Worm (Caenorhabditis elegans) whole organism, late embryonic: Measurements from ENCODE around the gene ver-4.

Experiments
- C08G9.2 ChIP-seq: sonication (generic microtip); optimal IDR thresholded peaks from 2 replicates; lab custom pipeline; 2016; ENCODE audit warnings: mild to moderate bottlenecking, missing genetic modification characterization, moderate library complexity, missing compliant biosample characterization
- C38D4.7 ChIP-seq: fragments of 200-800 bp; sonication (Bioruptor generic); optimal IDR thresholded peaks from 2 replicates; lab custom pipeline; 2018; ENCODE audit warnings: mild to moderate bottlenecking, missing genetic modification characterization, moderate library complexity, missing compliant biosample characterization
- F13H6.1 ChIP-seq: sonication (generic microtip); optimal IDR thresholded peaks from 2 replicates; lab custom pipeline; 2016; ENCODE audit warnings: missing genetic modification characterization, missing compliant biosample characterization
- T23F11.4 ChIP-seq: fragments of 200-800 bp; sonication (Bioruptor generic); optimal IDR thresholded peaks from 2 replicates; lab custom pipeline; 2018; ENCODE audit warnings: mild to moderate bottlenecking, missing genetic modification characterization, missing compliant biosample characterization
- Y22D7AL.16 ChIP-seq: sonication (generic microtip); optimal IDR thresholded peaks from 2 replicates; lab custom pipeline; 2016; ENCODE audit warnings: missing genetic modification characterization, missing compliant biosample characterization
- ahr-1 ChIP-seq: sonication (generic microtip); optimal IDR thresholded peaks from 2 replicates; lab custom pipeline; 2016; ENCODE audit warnings: missing genetic modification characterization, missing compliant biosample characterization
- ama-1 ChIP-seq: fragments of 150-350 bp; optimal IDR thresholded peaks from 2 replicates; lab custom pipeline; 2014
- ceh-18 ChIP-seq: sonication (generic microtip); optimal IDR thresholded peaks from 2 replicates; lab custom pipeline; 2016; ENCODE audit warnings: missing genetic modification characterization, missing compliant biosample characterization
- ceh-19 ChIP-seq: fragments of 200-800 bp; sonication (Bioruptor generic); optimal IDR thresholded peaks from 2 replicates; lab custom pipeline; 2018; ENCODE audit warnings: mild to moderate bottlenecking, missing genetic modification characterization, missing compliant biosample characterization
- ceh-2 ChIP-seq: sonication (generic microtip); optimal IDR thresholded peaks from 2 replicates; lab custom pipeline; 2016; ENCODE audit warnings: missing genotype, missing genetic modification characterization, missing compliant biosample characterization
- ceh-22 ChIP-seq: sonication (generic microtip); optimal IDR thresholded peaks from 2 replicates; lab custom pipeline; 2017; ENCODE audit warnings: missing biosample characterization, missing genetic modification characterization
- ceh-31 ChIP-seq: sonication (generic microtip); optimal IDR thresholded peaks from 2 replicates; lab custom pipeline; 2016; ENCODE audit warnings: missing genetic modification characterization, missing compliant biosample characterization
- ceh-34 ChIP-seq: sonication (generic microtip); optimal IDR thresholded peaks from 2 replicates; lab custom pipeline; 2016; ENCODE audit warnings: mild to moderate bottlenecking, missing genetic modification characterization, missing compliant biosample characterization
- ceh-45 ChIP-seq: fragments of 200-800 bp; sonication (Bioruptor generic); IDR thresholded peaks from 2 replicates; pipeline ENCODE4 v1.3.6; 2022; ENCODE audit warnings: missing genetic modification reagents, missing genetic modification characterization, missing compliant biosample characterization
- ceh-48 ChIP-seq: sonication (generic microtip); optimal IDR thresholded peaks from 2 replicates; lab custom pipeline; 2016; ENCODE audit warnings: missing genetic modification characterization, inconsistent platforms, missing compliant biosample characterization
- ceh-6 ChIP-seq: fragments of 200-800 bp; sonication (Bioruptor generic); optimal IDR thresholded peaks from 2 replicates; lab custom pipeline; 2018; ENCODE audit warnings: mild to moderate bottlenecking, missing genetic modification characterization, missing compliant biosample characterization
- ceh-9 ChIP-seq: sonication (generic microtip); optimal IDR thresholded peaks from 2 replicates; lab custom pipeline; 2016; ENCODE audit warnings: mild to moderate bottlenecking, missing genetic modification characterization, inconsistent platforms, missing compliant biosample characterization
- che-1 ChIP-seq: sonication (generic microtip); optimal IDR thresholded peaks from 2 replicates; lab custom pipeline; 2016; ENCODE audit warnings: mild to moderate bottlenecking, missing genetic modification characterization, missing compliant biosample characterization
- dmd-4 ChIP-seq: sonication (generic microtip); optimal IDR thresholded peaks from 2 replicates; lab custom pipeline; 2016; ENCODE audit warnings: borderline replicate concordance, missing genetic modification characterization, missing compliant biosample characterization
- dve-1 ChIP-seq: sonication (generic microtip); optimal IDR thresholded peaks from 2 replicates; lab custom pipeline; 2017; ENCODE audit warnings: antibody characterized with exemption, mild to moderate bottlenecking, missing genetic modification characterization, missing compliant biosample characterization
- elt-2 ChIP-seq: sonication (generic microtip); optimal IDR thresholded peaks from 2 replicates; lab custom pipeline; 2016; ENCODE audit warnings: missing genetic modification reagents, missing genetic modification characterization, missing compliant biosample characterization
- ets-4 ChIP-seq: sonication (generic microtip); optimal IDR thresholded peaks from 2 replicates; lab custom pipeline; 2016; ENCODE audit warnings: missing genetic modification characterization, missing compliant biosample characterization
- eyg-1 ChIP-seq: sonication (generic microtip); optimal IDR thresholded peaks from 2 replicates; lab custom pipeline; 2016; ENCODE audit warnings: missing genotype, missing genetic modification characterization, missing compliant biosample characterization
- fkh-10 ChIP-seq: fragments of 150-350 bp; optimal IDR thresholded peaks from 2 replicates; lab custom pipeline; 2014; ENCODE audit warnings: missing biosample characterization, missing genetic modification reagents, missing genetic modification characterization
- hlh-13 ChIP-seq: fragments of 200-800 bp; sonication (Bioruptor generic); optimal IDR thresholded peaks from 2 replicates; lab custom pipeline; 2018; ENCODE audit warnings: mild to moderate bottlenecking, missing genetic modification characterization, missing compliant biosample characterization
- hlh-15 ChIP-seq: sonication (generic microtip); optimal IDR thresholded peaks from 2 replicates; lab custom pipeline; 2016; ENCODE audit warnings: missing genetic modification characterization, missing compliant biosample characterization
- hlh-30 ChIP-seq: sonication (generic microtip); optimal IDR thresholded peaks from 2 replicates; lab custom pipeline; 2017; ENCODE audit warnings: antibody characterized with exemption, missing genetic modification characterization, missing compliant biosample characterization; ENCODE audit not compliant: insufficient read depth
- hlh-8 ChIP-seq: sonication (generic microtip); optimal IDR thresholded peaks from 2 replicates; lab custom pipeline; 2016; ENCODE audit warnings: missing genotype, missing genetic modification characterization, missing compliant biosample characterization
- lim-6 ChIP-seq: sonication (generic microtip); optimal IDR thresholded peaks from 2 replicates; lab custom pipeline; 2016; ENCODE audit warnings: missing genetic modification characterization, missing compliant biosample characterization
- madf-2 ChIP-seq: sonication (generic microtip); optimal IDR thresholded peaks from 2 replicates; lab custom pipeline; 2017; ENCODE audit warnings: missing genetic modification characterization, missing compliant biosample characterization
- mec-3 ChIP-seq: sonication (generic microtip); optimal IDR thresholded peaks from 2 replicates; lab custom pipeline; 2016; ENCODE audit warnings: borderline replicate concordance, missing genetic modification characterization, missing compliant biosample characterization
- nfya-1 ChIP-seq: sonication (generic microtip); optimal IDR thresholded peaks from 2 replicates; lab custom pipeline; 2017; ENCODE audit warnings: missing genetic modification characterization, mild to moderate bottlenecking, missing compliant biosample characterization, antibody characterized with exemption, moderate library complexity
- nhr-11 ChIP-seq: fragments of 150-350 bp; optimal IDR thresholded peaks from 2 replicates; lab custom pipeline; 2014; ENCODE audit warnings: missing biosample characterization, missing genetic modification characterization
- nhr-232 ChIP-seq: sonication (generic microtip); optimal IDR thresholded peaks from 2 replicates; lab custom pipeline; 2016; ENCODE audit warnings: missing genetic modification characterization, missing compliant biosample characterization
- npax-4 ChIP-seq: sonication (generic microtip); optimal IDR thresholded peaks from 2 replicates; lab custom pipeline; 2016; ENCODE audit warnings: missing genetic modification characterization, missing compliant biosample characterization
- odd-2 ChIP-seq: sonication (generic microtip); optimal IDR thresholded peaks from 2 replicates; lab custom pipeline; 2017; ENCODE audit warnings: antibody characterized with exemption, mild to moderate bottlenecking, missing genetic modification characterization, missing compliant biosample characterization
- pat-9 ChIP-seq: fragments of 200-800 bp; sonication (Bioruptor generic); optimal IDR thresholded peaks from 2 replicates; lab custom pipeline; 2018; ENCODE audit warnings: mild to moderate bottlenecking, missing genetic modification characterization, moderate library complexity, missing compliant biosample characterization
- pax-1 ChIP-seq: fragments of 150-350 bp; optimal IDR thresholded peaks from 2 replicates; lab custom pipeline; 2014; ENCODE audit warnings: missing biosample characterization, missing genetic modification characterization
- pha-2 ChIP-seq: sonication (generic microtip); optimal IDR thresholded peaks from 2 replicates; lab custom pipeline; 2017; ENCODE audit warnings: mild to moderate bottlenecking, missing genetic modification characterization, missing compliant biosample characterization
- pros-1 ChIP-seq: fragments of 150-350 bp; optimal IDR thresholded peaks from 2 replicates; lab custom pipeline; 2014; ENCODE audit warnings: missing biosample characterization, missing genetic modification reagents, missing genetic modification characterization
- ref-2 ChIP-seq: sonication (generic microtip); optimal IDR thresholded peaks from 2 replicates; lab custom pipeline; 2016; ENCODE audit warnings: missing genetic modification characterization, missing compliant biosample characterization
- rnt-1 ChIP-seq: sonication (generic microtip); optimal IDR thresholded peaks from 2 replicates; lab custom pipeline; 2016; ENCODE audit warnings: missing genetic modification characterization, missing compliant biosample characterization
- sdc-2 ChIP-seq: sonication (generic microtip); optimal IDR thresholded peaks from 2 replicates; lab custom pipeline; 2016; ENCODE audit warnings: missing genotype, missing genetic modification characterization, missing compliant biosample characterization
- sox-4 ChIP-seq: sonication (generic microtip); optimal IDR thresholded peaks from 2 replicates; lab custom pipeline; 2017; ENCODE audit warnings: mild to moderate bottlenecking, missing genetic modification characterization, inconsistent platforms, missing compliant biosample characterization
- syd-9 ChIP-seq: sonication (generic microtip); optimal IDR thresholded peaks from 2 replicates; lab custom pipeline; 2016; ENCODE audit warnings: mild to moderate bottlenecking, missing genetic modification characterization, moderate library complexity, missing compliant biosample characterization
- tbx-2 ChIP-seq: sonication (generic microtip); optimal IDR thresholded peaks from 2 replicates; lab custom pipeline; 2016; ENCODE audit warnings: missing genetic modification characterization, missing compliant biosample characterization
- tbx-7 ChIP-seq: sonication (generic microtip); optimal IDR thresholded peaks from 2 replicates; lab custom pipeline; 2016; ENCODE audit warnings: missing genotype, missing genetic modification characterization, missing compliant biosample characterization
- ttx-3 ChIP-seq: sonication (generic microtip); optimal IDR thresholded peaks from 2 replicates; lab custom pipeline; 2016; ENCODE audit warnings: missing genetic modification reagents, missing genetic modification characterization, missing compliant biosample characterization
- unc-3 ChIP-seq, 2 experiments: fragments of 200-800 bp in 1 of 2; sonication (Bioruptor generic) in 1 of 2; sonication (generic microtip) in 1 of 2; conservative IDR thresholded peaks in 1 of 2; optimal IDR thresholded peaks in 1 of 2; 2 replicates each; pipeline versions ENCODE4 v1.3.6 to Lab custom; 2016 to 2022; ENCODE audit warnings: missing compliant biosample characterization in 2 of 2, missing genetic modification characterization in 2 of 2, missing genetic modification reagents in 1 of 2
- unc-42 ChIP-seq: sonication (generic microtip); optimal IDR thresholded peaks from 2 replicates; lab custom pipeline; 2016; ENCODE audit warnings: missing genotype, missing genetic modification characterization, missing compliant biosample characterization
- unc-86 ChIP-seq: sonication (generic microtip); optimal IDR thresholded peaks from 2 replicates; lab custom pipeline; 2016; ENCODE audit warnings: missing genetic modification characterization, missing compliant biosample characterization
- zip-5 ChIP-seq: sonication (generic microtip); optimal IDR thresholded peaks from 2 replicates; lab custom pipeline; 2016; ENCODE audit warnings: missing genetic modification characterization, missing compliant biosample characterization

The ver-4 gene

ce11 chrX:11031047-11031695 is 49.0 kb downstream of the ver-4 start:
- TF ChIP-seq nhr-232 (tag; lab: Kevin White, UChicago) = no peak
- TF ChIP-seq mec-3 (tag; lab: Kevin White, UChicago) = peak; percentile 3
- peak; percentile 52 for TF ChIP-seq pat-9
- TF ChIP-seq ceh-22 = peak; percentile 18
- TF ChIP-seq lim-6 (tag; lab: Kevin White, UChicago) = peak; percentile 45
- peak; percentile 50 for TF ChIP-seq ceh-48 (tag; lab: Kevin White, UChicago)
- no peak for TF ChIP-seq hlh-15
- peak; percentile 71 for TF ChIP-seq eyg-1 (tag; lab: Kevin White, UChicago)
- TF ChIP-seq odd-2 = no peak
- TF ChIP-seq Y22D7AL.16 (tag; lab: Kevin White, UChicago) = no peak
- TF ChIP-seq rnt-1 (tag; lab: Kevin White, UChicago) = peak; percentile 94
- peak; percentile 85 for TF ChIP-seq unc-42 (tag; lab: Kevin White, UChicago)
- TF ChIP-seq che-1 (tag; lab: Kevin White, UChicago) = no peak
- no peak for TF ChIP-seq C38D4.7 (GFP tag; lab: Kevin White, UChicago)
- TF ChIP-seq elt-2 (tag; lab: Kevin White, UChicago) = peak; percentile 40
- peak; percentile 89 for TF ChIP-seq nfya-1 (tag; lab: Kevin White, UChicago)
- TF ChIP-seq ceh-6 = peak; percentile 76
- TF ChIP-seq ceh-34 = peak; percentile 90
- no peak for TF ChIP-seq ttx-3
- TF ChIP-seq tbx-7 (tag; lab: Kevin White, UChicago) = peak; percentile 58
- TF ChIP-seq hlh-30 = peak; percentile 72
- peak; percentile 57 for TF ChIP-seq T23F11.4
- peak; percentile 52 for TF ChIP-seq dve-1 (tag; lab: Kevin White, UChicago)
- TF ChIP-seq dmd-4 = no peak
- peak; percentile 90 for TF ChIP-seq pros-1 (tag; lab: Kevin White, UChicago)
- TF ChIP-seq ref-2 = peak; percentile 89
- TF ChIP-seq ahr-1 = peak; percentile 9
- TF ChIP-seq ceh-45 (GFP tag; lab: Robert Waterston, UW) = no peak
- no peak for TF ChIP-seq nhr-11 (tag; lab: Kevin White, UChicago)
- TF ChIP-seq ceh-2 (tag; lab: Kevin White, UChicago) = peak; percentile 86
- peak; percentile 73 for TF ChIP-seq madf-2 (tag; lab: Kevin White, UChicago)
- TF ChIP-seq ceh-19 (GFP tag; lab: Kevin White, UChicago) = peak; percentile 51
- peak; percentile 83 for TF ChIP-seq sdc-2
- TF ChIP-seq ceh-31 (tag; lab: Kevin White, UChicago) = peak; percentile 97
- no peak for TF ChIP-seq zip-5
- peak; percentile 67 for TF ChIP-seq pax-1 (tag; lab: Kevin White, UChicago)
- TF ChIP-seq fkh-10 (GFP tag; lab: Kevin White, UChicago) = no peak
- no peak for TF ChIP-seq ceh-9 (tag; lab: Kevin White, UChicago)
- peak; percentile 57 for TF ChIP-seq pha-2
- TF ChIP-seq unc-86 = no peak
- TF ChIP-seq ets-4 = peak; percentile 74
- peak; percentile 86 for TF ChIP-seq ceh-18 (tag; lab: Kevin White, UChicago)
- TF ChIP-seq npax-4 = no peak
- 0 out of 2 replicates have a peak, but pooled peaks have one; percentile 14 for TF ChIP-seq unc-3 (GFP tag; conservative IDR thresholded peaks at IDR 0.05; lab: Robert Waterston, UW)
- TF ChIP-seq unc-3 (tag; optimal IDR thresholded peaks at IDR 0.05; lab: Kevin White, UChicago) = no peak
- TF ChIP-seq F13H6.1 (tag; lab: Kevin White, UChicago) = peak; percentile 78
- TF ChIP-seq tbx-2 (tag; lab: Kevin White, UChicago) = peak; percentile 96
- no peak for TF ChIP-seq sox-4 (tag; lab: Kevin White, UChicago)
- peak; percentile 69 for TF ChIP-seq hlh-8
- TF ChIP-seq syd-9 (tag; lab: Kevin White, UChicago) = peak; percentile 73
- peak; percentile 34 for TF ChIP-seq ama-1
- no peak for TF ChIP-seq hlh-13 (GFP tag; lab: Kevin White, UChicago)
- peak; percentile 75 for TF ChIP-seq C08G9.2 (tag; lab: Kevin White, UChicago)
